Worm (Caenorhabditis elegans): ENCODE measurements around the gene glb-21.

glb-21 gene

DNA sequence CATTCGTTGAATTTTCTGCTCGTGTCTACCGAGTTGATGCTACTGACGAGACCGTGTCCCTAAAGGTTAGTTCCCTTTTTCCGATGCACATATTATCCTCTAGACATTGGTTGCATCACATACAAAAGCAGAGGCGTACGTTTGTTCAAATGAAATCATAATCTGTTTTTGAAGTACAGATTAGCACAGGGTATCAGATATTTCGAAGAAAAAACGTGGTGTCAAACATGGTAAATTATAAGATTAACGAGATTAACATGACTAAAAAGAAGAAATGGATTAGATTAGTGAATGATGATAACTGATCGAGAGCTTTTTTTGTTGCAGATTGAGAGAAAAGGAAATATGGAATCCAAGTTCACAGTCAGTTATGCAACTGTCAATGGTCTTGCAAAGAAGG, 7.3 kb upstream of the glb-21 start:
- TF ChIP-seq ceh-45 (GFP tag; IDR thresholded peaks at IDR 0.05) (no peak), nhr-11 (tag; optimal IDR thresholded peaks at IDR 0.05) (no peak), C38D4.7 (GFP tag; optimal IDR thresholded peaks at IDR 0.05) (no peak), che-1 (tag; optimal IDR thresholded peaks at IDR 0.05) (no peak), odd-2 (tag; optimal IDR thresholded peaks at IDR 0.05) (no peak), Y22D7AL.16 (tag; optimal IDR thresholded peaks at IDR 0.05) (no peak), nfya-1 (tag; optimal IDR thresholded peaks at IDR 0.05) (no peak), ceh-2 (tag; optimal IDR thresholded peaks at IDR 0.05) (no peak), C08G9.2 (tag; optimal IDR thresholded peaks at IDR 0.05) (no peak), ceh-22 (tag; optimal IDR thresholded peaks at IDR 0.05) (no peak), sox-2 (GFP tag; IDR thresholded peaks at IDR 0.05) (no peak), T23F11.4 (GFP tag; optimal IDR thresholded peaks at IDR 0.05) (no peak), fkh-6 (tag; optimal IDR thresholded peaks at IDR 0.05) (no peak), lin-11 (tag; optimal IDR thresholded peaks at IDR 0.05) (no peak), tbx-2 (tag; optimal IDR thresholded peaks at IDR 0.05) (no peak), ttx-3 (tag; optimal IDR thresholded peaks at IDR 0.05) (no peak), unc-55 (GFP tag; optimal IDR thresholded peaks at IDR 0.05) (no peak), hlh-8 (tag; optimal IDR thresholded peaks at IDR 0.05) (no peak)

DNA sequence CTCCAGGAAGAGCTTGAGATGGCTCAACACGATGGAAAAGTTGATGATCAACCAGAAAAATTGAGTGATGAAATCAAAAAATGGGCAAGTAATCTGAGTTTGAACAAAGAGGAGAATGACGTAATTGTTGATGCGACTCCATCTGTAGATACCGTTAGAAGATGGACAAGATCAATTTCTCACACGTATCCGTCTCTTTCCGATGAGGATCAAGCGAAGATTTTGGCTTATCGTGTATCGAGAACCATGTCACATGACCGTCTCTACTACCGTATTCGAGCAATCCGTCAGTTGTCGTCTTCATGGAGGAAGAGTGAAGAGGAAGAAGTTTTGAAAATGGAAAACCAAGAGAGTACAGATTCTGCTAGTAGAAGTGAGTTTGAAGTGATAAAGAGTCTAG, 6.5 kb upstream of the glb-21 start:
- TF ChIP-seq hlh-30 (tag; optimal IDR thresholded peaks at IDR 0.05; ENCODE audit: insufficient read depth): peak; percentile 38
- TF ChIP-seq tbx-7 (tag; optimal IDR thresholded peaks at IDR 0.05): no peak

DNA sequence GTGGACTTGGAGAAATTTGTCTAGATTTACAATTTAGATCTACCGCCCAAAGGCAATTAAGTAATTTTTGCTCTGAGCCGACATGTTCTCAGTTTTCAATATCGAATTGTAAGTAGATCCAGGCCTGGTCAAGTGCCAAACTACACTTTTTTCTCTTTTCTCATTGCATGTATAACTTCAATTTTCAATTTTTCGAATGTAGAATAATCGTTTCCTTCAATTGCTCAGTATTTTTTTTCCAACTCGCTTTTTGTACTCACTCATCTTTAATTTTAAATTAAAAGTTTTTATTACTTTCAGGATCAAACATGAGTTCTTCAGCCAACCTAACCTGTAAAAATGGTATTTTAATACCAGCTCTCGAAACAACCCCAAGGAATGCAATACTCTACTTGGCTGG, 4.8 kb upstream of the glb-21 start, which contains the start of gene ncx-3:
ncx-3 (plus strand) TSS at position 301 of the 400 bp plus-strand sequence.
- TF ChIP-seq K09A11.1 (tag; optimal IDR thresholded peaks at IDR 0.05; ENCODE audit: insufficient read depth) (no peak), ztf-16 (tag; optimal IDR thresholded peaks at IDR 0.05) (no peak), hlh-15 (tag; optimal IDR thresholded peaks at IDR 0.05) (no peak), pat-9 (tag; optimal IDR thresholded peaks at IDR 0.05) (no peak), ahr-1 (tag; optimal IDR thresholded peaks at IDR 0.05) (no peak), ceh-2 (tag; optimal IDR thresholded peaks at IDR 0.05) (no peak), ceh-34 (tag; optimal IDR thresholded peaks at IDR 0.05) (no peak), ref-2 (tag; optimal IDR thresholded peaks at IDR 0.05) (no peak), T23F11.4 (GFP tag; optimal IDR thresholded peaks at IDR 0.05) (no peak), pax-1 (tag; optimal IDR thresholded peaks at IDR 0.05) (no peak), ceh-6 (GFP tag; optimal IDR thresholded peaks at IDR 0.05) (no peak), syd-9 (tag; optimal IDR thresholded peaks at IDR 0.05) (no peak), eyg-1 (tag; optimal IDR thresholded peaks at IDR 0.05) (no peak), unc-3 (GFP tag; conservative IDR thresholded peaks at IDR 0.05) (no peak), unc-3 (tag; optimal IDR thresholded peaks at IDR 0.05) (no peak), ceh-22 (tag; optimal IDR thresholded peaks at IDR 0.05) (no peak), npax-4 (tag; optimal IDR thresholded peaks at IDR 0.05) (no peak), lim-6 (tag; optimal IDR thresholded peaks at IDR 0.05) (no peak), fkh-6 (tag; optimal IDR thresholded peaks at IDR 0.05) (no peak)

DNA sequence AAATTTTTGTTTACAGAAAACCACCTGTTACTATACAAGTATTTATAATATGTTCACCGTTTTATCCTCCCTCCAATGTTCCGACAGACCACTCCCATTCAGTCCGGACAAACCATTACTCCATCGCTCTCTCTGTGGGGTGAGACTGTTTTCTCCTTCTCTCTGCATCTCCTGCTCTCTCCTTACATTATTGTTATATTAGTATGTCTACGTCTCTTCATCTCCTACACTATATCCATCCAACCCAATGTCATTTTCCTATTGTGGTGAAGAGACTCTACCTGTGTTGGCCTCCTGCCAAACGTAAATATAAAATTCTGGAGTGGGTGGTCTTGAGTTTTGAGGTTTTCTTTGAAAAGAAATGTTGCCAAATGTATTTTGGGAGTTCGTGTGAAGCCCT, 3.0 kb upstream of the glb-21 start:
- TF ChIP-seq ceh-30 (tag; optimal IDR thresholded peaks at IDR 0.05): no peak
- TF ChIP-seq rnt-1 (tag; optimal IDR thresholded peaks at IDR 0.05): no peak
- peak; percentile 8 for TF ChIP-seq ceh-31 (tag; optimal IDR thresholded peaks at IDR 0.05)
- peak; percentile 21 for TF ChIP-seq nfya-1 (tag; optimal IDR thresholded peaks at IDR 0.05)
- TF ChIP-seq sox-2 (GFP tag; IDR thresholded peaks at IDR 0.05): no peak; the same call in 1 of the 2 replicates

All from whole organism, late embryonic.